Fruit fly (Drosophila melanogaster): ENCODE results near the gene Iml1.

Gene Iml1

dm6 chr3L:1565092-1565491, 31.3 kb upstream of the Iml1 start, which contains the start of gene CG12003:
Gene CG12003 (plus strand): TSS chr3L:1565392.
- TF ChIP-seq Ets98B (GFP tag; IDR thresholded peaks at IDR 0.05) (no peak), EcR (GFP tag; optimal IDR thresholded peaks at IDR 0.05) (no peak), CG9948 (tag; optimal IDR thresholded peaks at IDR 0.05) (no peak)

DNA sequence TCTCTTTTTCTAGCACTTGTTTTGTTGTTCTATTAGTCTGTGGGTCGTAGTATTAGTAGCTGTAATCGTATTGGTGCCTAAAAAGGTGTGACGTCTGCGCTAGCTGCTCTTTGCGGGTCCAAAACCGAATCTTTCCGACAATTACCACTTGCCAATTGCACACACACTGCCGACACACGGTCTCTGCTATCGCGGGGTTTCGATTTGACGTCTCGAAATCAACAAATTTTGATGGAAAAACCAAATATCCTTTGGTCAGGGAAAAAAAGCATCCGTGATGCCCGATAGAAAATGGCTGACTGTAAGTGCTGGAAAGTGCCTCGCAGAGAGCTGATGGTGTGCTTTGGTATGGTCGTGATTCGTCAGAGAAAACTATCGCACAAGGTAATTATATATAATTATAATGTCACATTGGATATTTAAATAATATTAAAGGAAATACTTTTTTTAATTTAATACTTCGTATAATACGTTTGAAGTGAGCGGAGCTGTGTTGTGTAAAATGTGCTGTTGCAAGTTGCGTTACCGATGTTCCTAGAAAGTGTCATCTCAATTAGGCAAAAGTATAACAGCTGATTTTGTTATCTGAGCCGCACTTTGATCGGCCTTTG, 24.4 kb upstream of the Iml1 start, which contains the start of the genes Pex10 and CG12099:
Pex10 (plus strand) TSS at position 51 of the 611 bp plus-strand sequence.
CG12099 (minus strand) TSS at position 307 of the 611 bp plus-strand sequence.
- TF ChIP-seq Snoo (tag; optimal IDR thresholded peaks at IDR 0.05) (peak; percentile 86), CG32121 (GFP tag; IDR thresholded peaks at IDR 0.05) (peak; percentile 86), fd96Ca (GFP tag; IDR thresholded peaks at IDR 0.05) (peak; percentile 93), Ets98B (GFP tag; IDR thresholded peaks at IDR 0.05) (peak; percentile 88), CG15710 (tag; optimal IDR thresholded peaks at IDR 0.05) (peak; percentile 84), CG10348 (GFP tag; IDR thresholded peaks at IDR 0.05) (peak; percentile 78), D1 (tag; optimal IDR thresholded peaks at IDR 0.05) (no peak), CG34367 (tag; optimal IDR thresholded peaks at IDR 0.05) (peak; percentile 51), Pif1B (GFP tag; optimal IDR thresholded peaks at IDR 0.05) (peak; percentile 75), CG9948 (tag; optimal IDR thresholded peaks at IDR 0.05) (peak; percentile 67), CG8301 (tag; optimal IDR thresholded peaks at IDR 0.05) (peak; percentile 62), rn (GFP tag; IDR thresholded peaks at IDR 0.05) (peak; percentile 78), CG4496 (GFP tag; IDR thresholded peaks at IDR 0.05) (peak; percentile 91), CG17806 (tag; optimal IDR thresholded peaks at IDR 0.05) (peak; percentile 64), EcR (GFP tag; optimal IDR thresholded peaks at IDR 0.05) (no peak), gl (tag; optimal IDR thresholded peaks at IDR 0.05) (no peak), CG8159 (tag; optimal IDR thresholded peaks at IDR 0.05) (peak; percentile 80), Pif1A (GFP tag; optimal IDR thresholded peaks at IDR 0.05) (no peak)

DNA sequence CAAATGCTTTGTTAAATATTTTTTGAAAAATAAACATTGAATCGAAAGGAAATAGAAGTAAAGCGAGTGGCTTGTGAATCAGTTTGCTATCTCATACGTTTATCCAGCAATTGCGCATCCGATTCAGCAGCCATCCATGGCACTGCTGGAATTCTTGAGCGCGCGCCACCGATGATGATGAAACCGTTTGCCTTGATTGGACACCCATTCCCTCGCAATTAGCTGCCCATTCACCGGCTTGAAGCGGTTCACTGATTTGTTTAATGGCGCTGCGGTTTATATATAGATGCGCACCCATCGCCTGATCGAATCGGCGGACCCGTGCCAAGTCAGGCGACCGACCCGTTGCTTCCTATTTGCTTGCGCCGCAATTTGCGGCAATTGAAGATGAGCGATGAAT, 19.4 kb upstream of the Iml1 start, which contains the start of gene Pcyt2:
Pcyt2 (plus strand) TSS at position 301 of the 400 bp plus-strand sequence.
- TF ChIP-seq CG8159 (tag; optimal IDR thresholded peaks at IDR 0.05) (no peak), CG14655 (GFP tag; optimal IDR thresholded peaks at IDR 0.05) (no peak), gl (tag; optimal IDR thresholded peaks at IDR 0.05) (no peak), Pif1A (GFP tag; optimal IDR thresholded peaks at IDR 0.05) (no peak), Ets98B (GFP tag; IDR thresholded peaks at IDR 0.05) (no peak)

DNA sequence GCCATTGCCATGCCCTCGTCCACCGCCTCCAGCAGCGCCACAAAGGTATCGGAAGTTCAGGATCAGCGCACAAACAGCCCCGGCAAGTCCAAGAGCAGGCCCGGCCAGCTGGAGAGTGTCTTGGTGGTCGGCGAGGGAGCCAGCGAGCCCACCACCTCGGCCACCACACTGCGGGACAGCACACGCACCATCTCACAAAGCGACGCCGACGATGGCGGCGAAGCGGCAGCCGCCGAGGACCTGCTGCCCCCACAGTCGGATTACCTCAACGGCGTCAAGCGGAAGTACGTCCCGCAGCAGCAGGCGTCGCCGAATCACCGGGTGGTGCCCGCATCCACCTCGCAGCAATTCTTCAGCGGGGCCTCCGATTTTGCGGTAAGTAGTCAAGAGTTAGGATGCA, 17.1 kb upstream of the Iml1 start:
- TF ChIP-seq CG32121 (GFP tag; IDR thresholded peaks at IDR 0.05), result no peak
- no peak for TF ChIP-seq CG15710 (tag; optimal IDR thresholded peaks at IDR 0.05)
- TF ChIP-seq gl (tag; optimal IDR thresholded peaks at IDR 0.05), result no peak

DNA sequence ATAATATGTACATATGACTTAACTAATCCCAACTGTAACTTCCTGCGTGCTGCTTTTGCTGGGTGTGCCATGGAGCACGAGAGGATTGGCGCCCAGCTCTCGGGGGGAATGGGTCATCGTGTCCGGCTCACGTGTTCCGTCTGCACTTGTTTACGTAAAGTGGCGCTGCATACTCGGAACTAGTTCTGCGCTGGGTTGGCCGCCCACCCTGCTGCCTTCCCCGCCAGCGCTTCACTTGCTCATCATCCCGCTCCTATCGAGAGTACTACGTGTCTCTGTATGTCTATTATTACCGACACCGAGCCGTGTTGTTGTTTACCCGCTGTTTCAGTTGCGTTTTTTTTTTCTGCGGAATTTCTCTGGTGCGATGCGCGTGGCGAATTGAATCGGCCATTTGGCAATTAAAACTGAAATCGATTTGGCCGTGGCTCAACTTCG, 15.8 kb upstream of the Iml1 start:
- TF ChIP-seq CG34367 (tag; optimal IDR thresholded peaks at IDR 0.05), result no peak
- 0 out of 3 replicates have a peak, but pooled peaks have one; percentile 19 for TF ChIP-seq CG4496 (GFP tag; IDR thresholded peaks at IDR 0.05)

- TF ChIP-seq Ets98B (GFP tag; IDR thresholded peaks at IDR 0.05) (no peak), gl (tag; optimal IDR thresholded peaks at IDR 0.05) (no peak)
Observed at dm6 chr3L:1549148-1549547, 15.3 kb upstream of the Iml1 start.

DNA sequence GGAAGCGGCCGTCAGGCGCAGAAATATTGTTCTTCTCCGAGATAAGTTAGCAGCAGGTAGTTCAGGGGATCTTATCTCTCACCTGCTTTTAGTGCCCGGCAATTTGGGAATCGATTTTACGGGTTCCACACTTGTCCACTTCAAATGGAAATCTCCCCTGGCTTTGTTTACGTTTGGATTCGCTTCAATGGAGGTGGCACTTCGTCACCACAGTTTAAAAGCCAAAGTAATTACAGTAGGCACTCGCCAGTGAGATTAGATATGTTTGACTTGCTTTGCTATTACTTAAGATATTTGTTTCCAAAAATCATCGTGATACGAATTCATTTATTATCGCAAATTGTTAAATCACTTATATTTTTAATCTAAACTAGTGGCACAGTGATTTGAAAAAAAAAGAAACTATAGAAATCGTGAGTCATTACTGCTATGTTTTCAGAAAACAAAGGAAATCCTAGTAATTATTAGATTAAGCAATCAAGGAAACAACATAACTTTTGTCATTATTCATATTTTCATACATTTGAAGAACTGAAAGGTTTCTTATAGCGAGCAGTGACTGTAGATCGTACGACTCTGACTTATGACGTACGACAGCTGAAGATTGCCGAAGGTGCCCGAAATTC, 14.6 kb upstream of the Iml1 start:
- peak; percentile 18 for TF ChIP-seq CG8159 (tag; optimal IDR thresholded peaks at IDR 0.05)
- TF ChIP-seq CG15710 (tag; optimal IDR thresholded peaks at IDR 0.05), result peak; percentile 41
- no peak for TF ChIP-seq CG13204 (GFP tag; optimal IDR thresholded peaks at IDR 0.05)
- TF ChIP-seq CG9948 (tag; optimal IDR thresholded peaks at IDR 0.05), result peak; percentile 5
- no peak for TF ChIP-seq rn (GFP tag; IDR thresholded peaks at IDR 0.05)
- peak; percentile 7 for TF ChIP-seq CG34367 (tag; optimal IDR thresholded peaks at IDR 0.05)
- TF ChIP-seq gl (tag; optimal IDR thresholded peaks at IDR 0.05), result no peak
- TF ChIP-seq Snoo (tag; optimal IDR thresholded peaks at IDR 0.05), result peak; percentile 54

dm6 chr3L:1547117-1547507, 13.3 kb upstream of the Iml1 start:
- TF ChIP-seq CG8301 (tag; optimal IDR thresholded peaks at IDR 0.05) (no peak), CG8159 (tag; optimal IDR thresholded peaks at IDR 0.05) (no peak), rn (GFP tag; IDR thresholded peaks at IDR 0.05) (no peak)
